Fruit fly (Drosophila melanogaster) whole organism, embryonic: ENCODE results near the gene Megf8.

Experiments used
- Ada2b ChIP-seq: fragments of 200-800 bp; sonication (Bioruptor generic); IDR thresholded peaks from 2 replicates; pipeline ENCODE4 v1.3.6; 2022; ENCODE audit warnings: missing biosample characterization, missing genetic modification characterization
- Atf3 ChIP-seq: fragments of 200-800 bp; sonication (Bioruptor generic); optimal IDR thresholded peaks from 3 replicates; lab custom pipeline; 2016; ENCODE audit warnings: missing biosample characterization, missing genetic modification characterization
- Awh ChIP-seq: fragments of 200-800 bp; sonication (Bioruptor generic); IDR thresholded peaks from 2 replicates; pipeline ENCODE4, ENCODE4 v1.3.6; 2022; ENCODE audit warnings: missing biosample characterization, missing genetic modification characterization
- CG11696 ChIP-seq: fragments of 200-800 bp; sonication (Bioruptor generic); IDR thresholded peaks from 2 replicates; pipeline ENCODE4 v1.3.6; 2022; ENCODE audit warnings: missing biosample characterization, missing genetic modification characterization
- CG12219 ChIP-seq: fragments of 200-800 bp; sonication (Bioruptor generic); optimal IDR thresholded peaks from 3 replicates; lab custom pipeline; 2018; ENCODE audit warnings: missing biosample characterization, mild to moderate bottlenecking, missing genetic modification characterization
- CG1233 ChIP-seq: fragments of 200-800 bp; sonication (Bioruptor generic); optimal IDR thresholded peaks from 4 replicates; lab custom pipeline; 2018; ENCODE audit warnings: missing biosample characterization, mild to moderate bottlenecking, missing genetic modification characterization
- CG13424 ChIP-seq: fragments of 200-800 bp; sonication (Bioruptor generic); optimal IDR thresholded peaks from 2 replicates; lab custom pipeline; 2019; ENCODE audit warnings: missing biosample characterization, mild to moderate bottlenecking, missing genetic modification characterization, moderate library complexity
- CG13894 ChIP-seq: fragments of 200-800 bp; sonication (Bioruptor generic); optimal IDR thresholded peaks from 3 replicates; lab custom pipeline; 2018; ENCODE audit warnings: missing biosample characterization, mild to moderate bottlenecking, missing genetic modification characterization, moderate library complexity
- CG15073 ChIP-seq: fragments of 200-800 bp; sonication (Bioruptor generic); optimal IDR thresholded peaks from 2 replicates; lab custom pipeline; 2016; ENCODE audit warnings: missing biosample characterization, missing genetic modification characterization
- CG15514 ChIP-seq: fragments of 200-800 bp; sonication (Bioruptor generic); optimal IDR thresholded peaks from 3 replicates; lab custom pipeline; 2017; ENCODE audit warnings: missing biosample characterization, missing genetic modification characterization, mild to moderate bottlenecking, moderate library complexity, missing genetic modification reagents
- CG1792 ChIP-seq: fragments of 200-800 bp; sonication (Bioruptor generic); optimal IDR thresholded peaks from 2 replicates; lab custom pipeline; 2016; ENCODE audit warnings: missing biosample characterization, missing genetic modification characterization
- CG18262 ChIP-seq: fragments of 200-800 bp; optimal IDR thresholded peaks from 3 replicates; lab custom pipeline; 2019; ENCODE audit warnings: missing biosample characterization, mild to moderate bottlenecking, missing genetic modification characterization, moderate library complexity
- CG2678 ChIP-seq: fragments of 200-800 bp; sonication (Bioruptor generic); optimal IDR thresholded peaks from 3 replicates; lab custom pipeline; 2019; ENCODE audit warnings: missing biosample characterization, mild to moderate bottlenecking, missing genetic modification characterization, moderate library complexity
- CG33213 ChIP-seq: fragments of 200-800 bp; sonication (Bioruptor generic); optimal IDR thresholded peaks from 3 replicates; lab custom pipeline; 2016; ENCODE audit warnings: missing biosample characterization, missing genetic modification characterization
- CG34376 ChIP-seq: fragments of 200-800 bp; sonication (Bioruptor generic); optimal IDR thresholded peaks from 2 replicates; lab custom pipeline; 2018; ENCODE audit warnings: missing biosample characterization, mild to moderate bottlenecking, missing genetic modification characterization
- CG4360 ChIP-seq: fragments of 200-800 bp; sonication (Bioruptor generic); IDR thresholded peaks from 2 replicates; pipeline ENCODE4 v1.3.6; 2022; ENCODE audit warnings: missing biosample characterization, missing genetic modification characterization
- CG5180 ChIP-seq: fragments of 200-800 bp; sonication (Bioruptor generic); optimal IDR thresholded peaks from 3 replicates; lab custom pipeline; 2017; ENCODE audit warnings: missing biosample characterization, missing genetic modification characterization, mild to moderate bottlenecking, moderate library complexity, missing genetic modification reagents
- CG6654 ChIP-seq: fragments of 200-800 bp; sonication (Bioruptor generic); optimal IDR thresholded peaks from 2 replicates; lab custom pipeline; 2017; ENCODE audit warnings: missing biosample characterization, mild to moderate bottlenecking, missing genetic modification characterization
- CG6813 ChIP-seq: fragments of 200-800 bp; sonication (Bioruptor generic); optimal IDR thresholded peaks from 2 replicates; lab custom pipeline; 2017; ENCODE audit warnings: missing biosample characterization, missing genetic modification characterization, mild to moderate bottlenecking, moderate library complexity, missing genetic modification reagents
- CG7786 ChIP-seq: fragments of 200-800 bp; sonication (Bioruptor generic); optimal IDR thresholded peaks from 2 replicates; lab custom pipeline; 2016; ENCODE audit warnings: missing biosample characterization, missing genetic modification characterization
- CG9876 ChIP-seq: fragments of 200-800 bp; sonication (Bioruptor generic); optimal IDR thresholded peaks from 2 replicates; lab custom pipeline; 2016; ENCODE audit warnings: missing biosample characterization, missing genetic modification characterization
- CHES-1-like ChIP-seq: fragments of 200-800 bp; sonication (Bioruptor generic); optimal IDR thresholded peaks from 2 replicates; lab custom pipeline; 2016; ENCODE audit warnings: missing biosample characterization, missing genetic modification characterization
- Ets97D ChIP-seq: fragments of 200-800 bp; sonication (Bioruptor generic); optimal IDR thresholded peaks from 3 replicates; lab custom pipeline; 2016; ENCODE audit warnings: missing biosample characterization, missing genetic modification characterization
- Hey ChIP-seq: fragments of 200-800 bp; sonication (Bioruptor generic); optimal IDR thresholded peaks from 3 replicates; lab custom pipeline; 2018; ENCODE audit warnings: missing biosample characterization, mild to moderate bottlenecking, missing genetic modification characterization
- Mes4 ChIP-seq: fragments of 200-800 bp; sonication (Bioruptor generic); optimal IDR thresholded peaks from 2 replicates; lab custom pipeline; 2016; ENCODE audit warnings: missing biosample characterization, missing genetic modification characterization
- Neu2 ChIP-seq: fragments of 200-800 bp; sonication (Bioruptor generic); optimal IDR thresholded peaks from 3 replicates; lab custom pipeline; 2016; ENCODE audit warnings: missing biosample characterization, missing genetic modification characterization, borderline replicate concordance
- Rx ChIP-seq: fragments of 200-800 bp; sonication (Bioruptor generic); IDR thresholded peaks from 2 replicates; pipeline ENCODE4 v1.3.6; 2022; ENCODE audit warnings: missing biosample characterization, missing genetic modification characterization
- Tbp ChIP-seq: fragments of >200 bp; optimal IDR thresholded peaks from 2 replicates; lab custom pipeline; 2018; ENCODE audit warnings: missing biosample characterization, missing genetic modification characterization
- ara ChIP-seq: fragments of 200-800 bp; sonication (Bioruptor generic); IDR thresholded peaks from 2 replicates; pipeline ENCODE4 v1.3.6; 2022; ENCODE audit warnings: missing biosample characterization, missing genetic modification characterization
- cato ChIP-seq: fragments of 200-800 bp; sonication (Bioruptor generic); optimal IDR thresholded peaks from 2 replicates; lab custom pipeline; 2016; ENCODE audit warnings: missing biosample characterization, missing genetic modification characterization, borderline replicate concordance
- caup ChIP-seq: fragments of 200-800 bp; sonication (Bioruptor generic); optimal IDR thresholded peaks from 3 replicates; lab custom pipeline; 2017; ENCODE audit warnings: missing biosample characterization, mild to moderate bottlenecking, missing genetic modification characterization, moderate library complexity; ENCODE audit not compliant: severe bottlenecking
- chif ChIP-seq, 2 experiments: fragments of 200-800 bp; sonication (Bioruptor generic); optimal IDR thresholded peaks; 3 replicates each; lab custom pipeline; 2016; ENCODE audit warnings: missing biosample characterization in 2 of 2, missing genetic modification characterization in 2 of 2
- fd3F ChIP-seq: fragments of 200-800 bp; sonication (Bioruptor generic); optimal IDR thresholded peaks from 2 replicates; lab custom pipeline; 2018; ENCODE audit warnings: missing biosample characterization, mild to moderate bottlenecking, missing genetic modification characterization, moderate library complexity
- gsb ChIP-seq: fragments of 200-800 bp; sonication (Bioruptor generic); IDR thresholded peaks from 2 replicates; pipeline ENCODE4 v1.3.6; 2022; ENCODE audit warnings: missing biosample characterization, missing genetic modification characterization
- gsb-n ChIP-seq: fragments of 200-800 bp; sonication (Bioruptor generic); optimal IDR thresholded peaks from 3 replicates; lab custom pipeline; 2018; ENCODE audit warnings: missing biosample characterization, mild to moderate bottlenecking, missing genetic modification characterization
- ham ChIP-seq: fragments of 200-800 bp; sonication (Bioruptor generic); IDR thresholded peaks from 2 replicates; pipeline ENCODE4 v1.3.6; 2022; ENCODE audit warnings: missing biosample characterization, missing genetic modification characterization
- jumu ChIP-seq: fragments of 200-800 bp; sonication (Bioruptor generic); optimal IDR thresholded peaks from 3 replicates; lab custom pipeline; 2016; ENCODE audit warnings: missing biosample characterization, missing genetic modification characterization
- kay ChIP-seq: fragments of 200-800 bp; sonication (Bioruptor generic); optimal IDR thresholded peaks from 2 replicates; lab custom pipeline; 2016; ENCODE audit warnings: missing biosample characterization, missing genetic modification characterization
- maf-S ChIP-seq: fragments of 200-800 bp; sonication (Bioruptor generic); optimal IDR thresholded peaks from 2 replicates; lab custom pipeline; 2016; ENCODE audit warnings: missing biosample characterization, missing genetic modification characterization
- org-1 ChIP-seq: fragments of 200-800 bp; sonication (Bioruptor generic); optimal IDR thresholded peaks from 2 replicates; lab custom pipeline; 2017; ENCODE audit warnings: missing biosample characterization, missing genetic modification characterization
- pb ChIP-seq: fragments of 200-800 bp; sonication (Bioruptor generic); optimal IDR thresholded peaks from 3 replicates; lab custom pipeline; 2016; ENCODE audit warnings: missing biosample characterization, missing genetic modification characterization
- pum ChIP-seq: fragments of 200-800 bp; sonication (Bioruptor generic); optimal IDR thresholded peaks from 2 replicates; lab custom pipeline; 2016; ENCODE audit warnings: missing biosample characterization, missing genetic modification characterization
- pzg ChIP-seq: fragments of 200-800 bp; sonication (Bioruptor generic); optimal IDR thresholded peaks from 3 replicates; lab custom pipeline; 2018; ENCODE audit warnings: missing biosample characterization, mild to moderate bottlenecking, missing genetic modification characterization, moderate library complexity
- row ChIP-seq: fragments of 200-800 bp; sonication (Bioruptor generic); IDR thresholded peaks from 3 replicates; pipeline ENCODE4 v1.3.6; 2022; ENCODE audit warnings: missing biosample characterization, missing genetic modification characterization
- sens ChIP-seq: fragments of 200-800 bp; sonication (Bioruptor generic); peaks from one replicate; lab custom pipeline; 2016; ENCODE audit warnings: missing biosample characterization, missing genetic modification characterization
- unpg ChIP-seq: fragments of 200-800 bp; sonication (Bioruptor generic); optimal IDR thresholded peaks from 3 replicates; lab custom pipeline; 2018; ENCODE audit warnings: missing biosample characterization, mild to moderate bottlenecking, missing genetic modification characterization, moderate library complexity
- vnd ChIP-seq: fragments of 200-800 bp; sonication (Bioruptor generic); IDR thresholded peaks from 3 replicates; pipeline ENCODE4 v1.3.6; 2022; ENCODE audit warnings: missing biosample characterization, missing genetic modification characterization; ENCODE audit not compliant: partially characterized antibody
- zfh2 ChIP-seq: fragments of 200-800 bp; sonication (Bioruptor generic); optimal IDR thresholded peaks from 2 replicates; lab custom pipeline; 2016; ENCODE audit warnings: missing biosample characterization, missing genetic modification characterization

Gene Megf8

dm6 chr2L:8001694-8002627 is 41.3 kb upstream of the Megf8 start (continued):
- TF ChIP-seq CG13424 (tag; lab: Kevin White, UChicago) (peak; percentile 89), CHES-1-like (GFP tag; lab: Kevin White, UChicago) (peak; percentile 73), CG9876 (GFP tag; lab: Kevin White, UChicago) (peak; percentile 65), Ada2b (GFP tag; lab: Robert Waterston, UW) (peak; percentile 90), CG5180 (GFP tag; lab: Kevin White, UChicago) (peak; percentile 82), kay (GFP tag; lab: Kevin White, UChicago) (peak; percentile 74), CG12219 (GFP tag; lab: Kevin White, UChicago) (peak; percentile 72), org-1 (GFP tag; lab: Kevin White, UChicago) (peak; percentile 88), vnd (GFP tag; lab: Robert Waterston, UW) (no peak), CG6813 (peak; percentile 73), CG4360 (GFP tag; lab: Robert Waterston, UW) (no peak), Hey (tag; lab: Kevin White, UChicago) (peak; percentile 13), zfh2 (GFP tag; lab: Kevin White, UChicago) (peak; percentile 71), pzg (GFP tag; lab: Kevin White, UChicago) (no peak), CG11696 (GFP tag; lab: Robert Waterston, UW) (peak; percentile 65), cato (GFP tag; lab: Kevin White, UChicago) (peak; percentile 73), CG1792 (peak; percentile 67), gsb (GFP tag; lab: Robert Waterston, UW) (peak; percentile 82), row (GFP tag; lab: Robert Waterston, UW) (peak; percentile 88), CG7786 (GFP tag; lab: Kevin White, UChicago) (peak; percentile 83), pb (GFP tag; lab: Kevin White, UChicago) (peak; percentile 63), CG18262 (tag; lab: Kevin White, UChicago) (peak; percentile 93), chif (GFP tag; optimal IDR thresholded peaks at IDR 0.05; lab: Kevin White, UChicago) (peak; percentile 83 to 84), CG2678 (tag; lab: Kevin White, UChicago) (peak; percentile 95), Mes4 (GFP tag; lab: Kevin White, UChicago) (peak; percentile 70), unpg (GFP tag; lab: Kevin White, UChicago) (peak; percentile 84), ham (GFP tag; lab: Robert Waterston, UW) (0 out of 2 replicates have a peak, but pooled peaks have one; percentile 29), CG6654 (GFP tag; lab: Kevin White, UChicago) (peak; percentile 68), Rx (GFP tag; lab: Robert Waterston, UW) (no peak; the same call in 1 of the 2 replicates), Ets97D (peak; percentile 36), maf-S (GFP tag; lab: Kevin White, UChicago) (peak; percentile 68), CG13894 (tag; lab: Kevin White, UChicago) (peak; percentile 71), CG33213 (GFP tag; lab: Kevin White, UChicago) (peak; percentile 35), CG15514 (GFP tag; lab: Kevin White, UChicago) (peak; percentile 72), CG15073 (GFP tag; lab: Kevin White, UChicago) (no peak), Tbp (GFP tag; lab: Kevin White, UChicago) (no peak), Atf3 (GFP tag; lab: Kevin White, UChicago) (peak; percentile 65), Awh (peak; percentile 53; the same call in 1 of the 2 replicates), CG1233 (GFP tag; lab: Kevin White, UChicago) (peak; percentile 85), sens (GFP tag; lab: Kevin White, UChicago) (peak; percentile 95), ara (GFP tag; lab: Robert Waterston, UW) (peak; percentile 68; the same call in 1 of the 2 replicates), fd3F (GFP tag; lab: Kevin White, UChicago) (peak; percentile 84), gsb-n (tag; lab: Kevin White, UChicago) (peak; percentile 78), Neu2 (GFP tag; lab: Kevin White, UChicago) (no peak), CG34376 (GFP tag; lab: Kevin White, UChicago) (peak; percentile 84), jumu (GFP tag; lab: Kevin White, UChicago) (peak; percentile 74), caup (peak; percentile 83), pum (GFP tag; lab: Kevin White, UChicago) (peak; percentile 71)
